Worm (Caenorhabditis elegans): ENCODE data around the gene Y54G2A.57.
A peak's percentile ranks its signal among the peaks of the same experiment; 100 is the strongest.

Y54G2A.57 gene

DNA sequence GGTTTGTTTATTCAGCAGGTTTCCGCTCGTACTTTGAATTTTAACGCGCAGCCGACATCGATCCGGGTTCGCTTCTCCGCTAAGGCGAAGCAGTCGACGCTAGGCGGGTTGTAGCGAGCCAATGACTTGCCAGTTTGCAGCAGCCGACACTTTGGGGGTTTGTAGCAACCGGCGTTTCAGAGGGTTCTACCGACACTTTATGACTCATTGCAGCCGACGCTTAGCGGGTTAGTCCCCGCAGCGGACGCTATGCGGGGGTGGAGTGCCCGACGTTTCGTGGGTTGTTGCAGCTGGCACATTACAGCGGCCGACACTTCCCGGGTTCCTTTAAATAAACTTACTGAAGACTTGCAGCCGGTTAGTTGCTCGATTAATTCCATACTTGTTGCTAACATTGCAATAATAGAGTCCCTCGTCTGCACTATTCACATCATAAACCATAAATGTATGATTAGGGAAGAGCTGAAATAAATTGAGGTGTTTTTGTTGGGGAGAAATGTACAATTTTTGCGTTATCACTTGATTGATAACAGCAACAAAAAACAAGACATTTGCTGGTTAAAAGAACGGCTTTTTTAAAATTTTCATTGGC lies at the start of gene Y54G2A.57:
TSS of gene Y54G2A.57 (plus strand) at position 542 of the 592 bp plus-strand sequence.
- TF ChIP-seq W03F9.2 (tag; optimal IDR thresholded peaks at IDR 0.05) (no peak), him-1 (tag; optimal IDR thresholded peaks at IDR 0.05) (no peak), dao-5 (tag; optimal IDR thresholded peaks at IDR 0.05) (no peak)

DNA sequence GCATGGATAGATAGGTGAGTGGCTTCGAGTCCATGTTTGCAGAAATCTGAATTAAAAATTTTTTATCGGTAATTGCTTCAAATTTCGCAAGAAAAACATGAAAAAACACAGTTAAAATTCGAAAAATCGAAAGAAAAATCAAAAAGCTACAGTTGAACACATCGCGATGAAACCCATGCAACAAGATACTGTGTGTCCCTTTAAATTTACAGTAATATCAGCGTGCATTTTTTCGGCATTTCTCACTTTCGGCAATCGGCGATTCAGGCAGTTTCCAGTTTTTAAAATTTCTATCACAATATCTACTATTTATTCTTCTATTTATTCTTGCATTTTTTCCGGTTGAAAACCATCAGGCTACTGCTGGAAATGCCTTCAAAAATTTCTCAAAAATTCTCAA lies 47.5 kb upstream of the Y54G2A.57 start, which contains the start of gene fbxc-45:
TSS of gene fbxc-45 (minus strand) at position 48 of the 400 bp plus-strand sequence.
- TF ChIP-seq W03F9.2 (tag; optimal IDR thresholded peaks at IDR 0.05) (no peak), him-1 (tag; optimal IDR thresholded peaks at IDR 0.05) (no peak), dao-5 (tag; optimal IDR thresholded peaks at IDR 0.05) (no peak)

DNA sequence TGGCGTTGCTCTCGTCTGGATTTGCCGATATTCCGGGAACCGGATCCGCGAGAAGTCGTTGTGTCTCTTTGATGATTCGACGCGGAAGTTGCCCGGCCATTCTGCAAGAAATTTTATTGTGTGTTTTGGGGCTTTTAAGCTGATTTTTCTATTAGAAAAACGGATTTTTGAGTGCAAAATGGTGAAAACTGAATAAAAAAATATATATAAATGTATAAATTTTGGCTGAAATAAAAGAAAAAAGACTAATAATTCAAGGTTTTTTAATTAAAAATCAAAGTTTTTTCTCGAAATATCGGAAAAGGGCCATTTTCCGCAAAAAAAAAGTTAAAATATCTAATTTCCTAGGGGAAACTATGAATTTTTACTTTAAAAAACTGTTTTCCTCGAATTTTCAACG lies 44.1 kb upstream of the Y54G2A.57 start, which contains the start of gene ubc-13:
TSS of gene ubc-13 (minus strand) at position 101 of the 400 bp plus-strand sequence.
- TF ChIP-seq dao-5 (tag; optimal IDR thresholded peaks at IDR 0.05) (no peak), him-1 (tag; optimal IDR thresholded peaks at IDR 0.05) (no peak), W03F9.2 (tag; optimal IDR thresholded peaks at IDR 0.05) (no peak)

DNA sequence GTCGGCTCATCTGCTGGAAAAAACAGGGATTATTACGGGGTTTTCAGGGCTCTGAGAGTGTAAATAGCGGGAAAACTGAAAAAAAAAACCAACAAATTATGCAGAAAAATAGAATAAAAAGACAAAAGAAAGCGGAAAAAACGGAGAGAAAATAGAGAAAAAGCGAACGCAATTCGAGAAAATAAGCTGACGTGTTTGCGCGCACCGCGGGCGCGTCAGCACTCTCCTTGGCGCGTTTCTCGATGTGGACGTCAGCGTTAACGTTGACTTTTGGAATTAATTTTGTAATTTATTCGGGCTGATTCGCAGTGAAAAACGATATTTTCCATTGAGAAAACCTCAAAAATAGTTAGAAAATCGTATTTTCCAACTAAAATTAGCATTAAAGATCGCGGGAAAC lies 41.3 kb upstream of the Y54G2A.57 start, which contains the start of gene manf-1:
TSS of gene manf-1 (minus strand) at position 13 of the 400 bp plus-strand sequence.
- TF ChIP-seq him-1 (tag; optimal IDR thresholded peaks at IDR 0.05) (no peak), W03F9.2 (tag; optimal IDR thresholded peaks at IDR 0.05) (peak; percentile 71)

DNA sequence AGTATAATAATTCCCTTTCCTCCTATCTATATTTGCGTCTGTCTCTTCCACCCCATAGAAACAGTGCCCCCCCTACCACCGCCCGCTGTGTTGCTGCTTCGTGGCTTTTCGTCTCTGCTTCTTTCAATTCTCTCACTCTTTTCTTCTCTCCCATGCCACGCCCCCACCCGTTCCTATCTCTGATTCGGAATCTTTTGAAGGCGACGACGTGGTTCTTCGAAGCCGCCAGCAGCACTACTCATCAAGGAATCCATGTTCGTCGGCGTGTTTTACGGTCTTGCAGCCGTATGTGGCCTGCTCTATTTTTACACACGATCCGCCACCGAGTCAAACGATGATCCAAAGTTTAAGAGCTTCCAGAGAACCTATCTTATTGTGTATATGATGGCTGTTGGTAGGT lies 38.5 kb upstream of the Y54G2A.57 start, which contains the start of gene samt-1:
TSS of gene samt-1 (plus strand) at position 176 of the 400 bp plus-strand sequence.
- no peak for TF ChIP-seq W03F9.2 (tag; optimal IDR thresholded peaks at IDR 0.05)
- no peak for TF ChIP-seq him-1 (tag; optimal IDR thresholded peaks at IDR 0.05)
- TF ChIP-seq dao-5 (tag; optimal IDR thresholded peaks at IDR 0.05), result no peak

DNA sequence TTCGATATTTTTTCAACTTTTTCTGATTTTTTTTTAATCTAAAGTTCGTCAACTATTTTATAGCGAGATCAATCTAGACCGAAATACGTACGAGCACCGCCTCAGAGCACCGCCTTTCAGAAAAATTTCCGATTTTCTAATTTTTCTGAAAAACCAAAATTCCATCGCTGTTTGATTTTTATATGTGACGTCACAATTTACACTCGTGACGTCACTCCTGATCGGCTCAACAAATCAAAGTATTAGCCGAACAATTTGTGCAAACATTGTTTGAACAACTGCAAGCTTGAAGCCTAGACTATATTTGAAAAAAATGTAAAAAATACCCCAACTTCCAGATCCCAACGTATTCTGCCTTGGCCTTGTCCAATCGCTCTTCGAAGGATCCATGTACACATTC lies 34.5 kb upstream of the Y54G2A.57 start:
- TF ChIP-seq him-1 (tag; optimal IDR thresholded peaks at IDR 0.05) (no peak), W03F9.2 (tag; optimal IDR thresholded peaks at IDR 0.05) (no peak), dao-5 (tag; optimal IDR thresholded peaks at IDR 0.05) (no peak)

DNA sequence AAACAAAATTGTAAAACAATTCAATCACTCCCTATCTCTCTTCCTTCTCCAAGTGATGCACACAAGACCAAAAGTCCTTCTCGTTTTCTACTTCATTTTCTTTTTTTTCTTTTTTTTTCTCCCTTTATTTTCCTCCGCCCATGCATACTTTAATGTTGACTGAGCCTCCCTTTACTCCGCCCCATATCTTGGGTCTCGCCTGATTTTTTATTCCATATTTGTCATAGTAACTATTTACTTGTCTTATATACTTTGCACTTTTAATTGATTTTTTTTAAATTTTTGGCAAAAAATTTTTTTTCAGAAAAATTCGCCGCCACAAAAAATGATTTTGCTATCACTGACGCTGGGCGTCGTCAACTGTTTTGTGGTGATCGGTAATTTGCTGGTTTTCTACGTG lies 9.9 kb upstream of the Y54G2A.57 start, which contains the start of gene ser-6:
TSS of gene ser-6 (plus strand) at position 301 of the 400 bp plus-strand sequence.
- TF ChIP-seq W03F9.2 (tag; optimal IDR thresholded peaks at IDR 0.05), result no peak
- no peak for TF ChIP-seq dao-5 (tag; optimal IDR thresholded peaks at IDR 0.05)
- no peak for TF ChIP-seq him-1 (tag; optimal IDR thresholded peaks at IDR 0.05)

DNA sequence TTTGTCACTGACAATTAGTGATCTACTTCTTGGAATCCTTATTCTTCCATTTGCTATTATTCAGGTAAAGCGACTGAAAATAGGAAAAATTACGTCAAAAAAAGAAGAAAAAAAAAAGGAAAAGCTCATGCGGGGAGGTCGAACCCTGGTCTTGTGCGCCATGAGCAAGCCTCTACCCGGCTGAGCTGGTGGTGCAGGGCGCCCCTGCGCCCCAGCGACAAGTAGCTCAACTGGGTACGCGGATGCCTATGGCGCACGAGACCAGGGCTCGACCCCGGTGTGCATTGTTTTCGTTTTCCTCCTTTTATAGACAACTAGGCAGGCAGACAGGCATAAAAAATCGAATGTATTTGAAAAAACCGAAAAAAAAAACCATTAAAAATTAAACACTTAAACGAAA lies 9.5 kb upstream of the Y54G2A.57 start:
- TF ChIP-seq dao-5 (tag; optimal IDR thresholded peaks at IDR 0.05) (no peak), him-1 (tag; optimal IDR thresholded peaks at IDR 0.05) (no peak), W03F9.2 (tag; optimal IDR thresholded peaks at IDR 0.05) (no peak)

DNA sequence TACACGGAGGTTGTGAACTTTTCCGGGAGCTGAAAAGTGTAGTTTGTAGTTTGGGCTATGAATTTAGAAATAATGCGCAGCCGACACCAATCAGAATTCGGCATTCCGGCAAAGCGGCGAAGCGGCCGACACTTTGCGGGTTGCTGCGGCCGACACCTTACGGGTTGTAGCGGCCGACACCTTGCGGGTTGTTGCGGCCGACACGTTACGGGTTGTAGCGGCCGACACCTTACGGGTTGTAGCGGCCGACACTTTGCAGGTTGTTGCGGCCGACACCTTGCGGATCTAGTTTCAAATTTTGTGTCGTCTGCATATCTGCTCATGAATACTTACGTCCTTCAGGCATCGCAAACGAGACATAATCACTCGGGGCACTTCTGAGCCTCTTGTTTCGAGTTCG lies 2.9 kb upstream of the Y54G2A.57 start:
- TF ChIP-seq him-1 (tag; optimal IDR thresholded peaks at IDR 0.05) (no peak), W03F9.2 (tag; optimal IDR thresholded peaks at IDR 0.05) (no peak), dao-5 (tag; optimal IDR thresholded peaks at IDR 0.05) (no peak)

DNA sequence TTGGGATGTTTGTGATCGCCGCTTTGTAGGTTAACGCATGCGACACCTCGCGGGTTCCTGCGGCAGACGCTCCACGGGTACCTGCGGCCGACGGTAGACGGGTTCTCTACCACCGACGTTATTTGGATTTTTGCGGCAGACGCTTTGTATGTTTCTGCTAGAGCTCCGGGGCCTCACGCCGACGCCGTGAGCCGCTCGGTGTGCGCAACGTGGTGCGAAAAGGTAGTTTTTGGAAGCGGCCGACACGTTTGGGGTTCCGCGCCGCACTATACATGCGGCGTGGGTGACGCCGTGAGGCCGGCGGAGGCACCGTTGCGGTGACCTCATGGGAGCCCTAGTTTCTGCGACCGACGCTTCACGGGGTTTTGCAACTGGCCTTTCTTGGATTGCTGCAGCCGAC lies 1.3 kb downstream of the Y54G2A.57 start:
- TF ChIP-seq W03F9.2 (tag; optimal IDR thresholded peaks at IDR 0.05) (no peak), dao-5 (tag; optimal IDR thresholded peaks at IDR 0.05) (no peak), him-1 (tag; optimal IDR thresholded peaks at IDR 0.05) (no peak)

DNA sequence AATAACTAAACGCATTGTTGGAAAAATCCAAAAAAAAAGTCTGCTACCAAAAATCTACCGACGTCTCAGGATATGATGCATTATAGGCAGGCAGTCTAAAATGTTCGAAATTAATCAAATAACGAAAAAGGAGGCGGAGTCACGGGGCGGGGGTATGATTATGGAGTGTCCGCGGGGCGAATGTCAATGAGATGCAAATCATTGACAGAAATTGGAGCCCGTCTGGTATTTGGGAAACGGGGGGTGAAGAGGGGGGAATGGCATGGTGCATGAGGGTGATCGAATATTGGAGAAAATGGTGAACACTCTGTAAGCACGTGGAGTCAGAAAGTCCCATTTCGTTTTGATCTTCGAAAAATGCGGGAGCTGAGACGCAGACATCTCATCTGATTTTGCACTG lies 8.6 kb downstream of the Y54G2A.57 start, which contains the start of gene lad-2:
TSS of gene lad-2 (minus strand) at position 101 of the 400 bp plus-strand sequence.
- TF ChIP-seq W03F9.2 (tag; optimal IDR thresholded peaks at IDR 0.05) (no peak), him-1 (tag; optimal IDR thresholded peaks at IDR 0.05) (no peak), dao-5 (tag; optimal IDR thresholded peaks at IDR 0.05) (no peak)

DNA sequence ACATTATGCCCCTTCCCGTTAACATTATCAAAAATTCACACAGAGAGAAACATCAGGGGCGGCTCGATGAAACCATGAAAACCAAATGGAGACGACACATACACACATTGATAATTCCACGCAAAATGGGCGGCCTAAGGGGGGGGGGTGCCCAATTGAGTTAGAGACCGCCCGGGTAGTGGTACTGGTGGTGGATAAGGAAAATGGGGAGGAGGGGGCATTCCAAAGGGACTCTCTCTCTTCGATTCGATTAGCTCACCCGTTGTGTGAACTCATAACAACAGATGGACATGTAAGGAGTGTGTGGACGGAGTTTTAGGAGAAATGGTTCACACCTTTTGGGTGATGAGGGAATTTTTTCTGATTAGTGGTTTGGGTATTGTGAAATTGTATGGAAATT lies 12.7 kb downstream of the Y54G2A.57 start:
- no peak for TF ChIP-seq dao-5 (tag; optimal IDR thresholded peaks at IDR 0.05)
- no peak for TF ChIP-seq W03F9.2 (tag; optimal IDR thresholded peaks at IDR 0.05)

DNA sequence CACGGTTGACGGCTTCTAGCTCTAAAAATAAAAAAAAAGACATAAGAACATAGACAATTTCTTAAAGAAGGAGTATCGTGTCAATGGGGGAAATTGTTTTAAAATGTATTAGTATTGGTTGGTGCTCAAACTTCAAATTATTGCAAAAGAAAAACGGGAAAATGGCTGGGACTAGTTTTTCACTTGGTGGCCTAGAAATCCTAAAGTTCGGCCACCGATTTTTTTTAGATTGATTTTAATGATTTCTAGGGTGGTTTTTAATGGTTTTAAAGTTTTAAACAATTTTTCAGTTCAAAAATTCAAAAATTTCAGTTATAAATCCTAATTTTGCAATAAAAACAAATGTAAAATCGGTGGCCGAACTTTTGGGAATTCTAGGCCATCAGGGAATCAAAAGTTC lies 17.0 kb downstream of the Y54G2A.57 start:
- TF ChIP-seq him-1 (tag; optimal IDR thresholded peaks at IDR 0.05) (no peak), W03F9.2 (tag; optimal IDR thresholded peaks at IDR 0.05) (no peak), dao-5 (tag; optimal IDR thresholded peaks at IDR 0.05) (no peak)

DNA sequence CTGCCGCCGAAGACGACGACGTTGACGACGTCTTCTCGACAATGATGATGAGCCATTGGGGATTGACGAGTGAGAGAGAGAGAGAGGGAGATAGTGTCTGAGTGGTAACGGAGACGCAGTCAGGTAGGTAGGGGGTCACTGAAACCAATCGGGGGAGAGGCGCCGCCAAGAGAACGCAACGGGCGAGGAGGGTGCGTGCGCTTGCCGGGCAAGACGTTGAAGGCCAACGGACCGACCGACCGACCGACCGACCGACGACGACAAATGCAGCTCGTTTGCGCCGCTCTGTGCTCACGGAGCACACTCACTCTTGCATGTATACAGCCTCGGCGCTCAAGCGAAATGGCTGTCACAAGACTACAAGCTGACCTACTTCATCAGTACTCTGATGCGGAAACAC lies 20.8 kb downstream of the Y54G2A.57 start:
- no peak for TF ChIP-seq W03F9.2 (tag; optimal IDR thresholded peaks at IDR 0.05)
- peak; percentile 1 for TF ChIP-seq him-1 (tag; optimal IDR thresholded peaks at IDR 0.05)
